Worm (Caenorhabditis elegans) whole organism, midembryonic: ENCODE measurements around the gene srd-35.
A peak's percentile ranks its signal among the peaks of the same experiment; 100 is the strongest.

Experiments used
- T22C8.4 ChIP-seq: fragments of 200-800 bp; sonication (Bioruptor generic); IDR thresholded peaks from 2 replicates; pipeline ENCODE4 v1.3.6; 2022; ENCODE audit warnings: missing genetic modification characterization, missing compliant biosample characterization
- cog-1 ChIP-seq: sonication (generic microtip); optimal IDR thresholded peaks from 2 replicates; lab custom pipeline; 2016; ENCODE audit warnings: missing genetic modification characterization, missing compliant biosample characterization
- flt-1 ChIP-seq: fragments of 200-800 bp; sonication (Bioruptor generic); IDR thresholded peaks from 2 replicates; pipeline ENCODE4 v1.3.6; 2022; ENCODE audit warnings: missing genetic modification characterization, missing compliant biosample characterization
- klf-2 ChIP-seq: fragments of 200-800 bp; sonication (Bioruptor generic); conservative IDR thresholded peaks from 2 replicates; pipeline ENCODE4 v1.3.6; 2022; ENCODE audit warnings: missing genetic modification reagents, missing genetic modification characterization, missing compliant biosample characterization
- med-1 ChIP-seq: sonication (generic microtip); optimal IDR thresholded peaks from 2 replicates; lab custom pipeline; 2017; ENCODE audit warnings: missing genetic modification characterization, mild to moderate bottlenecking, missing compliant biosample characterization, antibody characterized with exemption, missing genetic modification reagents; ENCODE audit not compliant: insufficient read depth
- ref-1 ChIP-seq: fragments of 200-800 bp; sonication (Bioruptor generic); conservative IDR thresholded peaks from 2 replicates; pipeline ENCODE4 v1.3.6; 2022; ENCODE audit warnings: missing genetic modification reagents, missing genetic modification characterization, missing compliant biosample characterization
- tab-1 ChIP-seq: fragments of 200-800 bp; sonication (Bioruptor generic); IDR thresholded peaks from 2 replicates; pipeline ENCODE4 v1.3.6; 2022; ENCODE audit warnings: missing genetic modification characterization, missing compliant biosample characterization
- ztf-23 ChIP-seq: fragments of 200-800 bp; sonication (Bioruptor generic); IDR thresholded peaks from 2 replicates; pipeline ENCODE4 v1.3.6; 2022; ENCODE audit warnings: missing genetic modification reagents, missing genetic modification characterization, missing compliant biosample characterization
- ztf-29 ChIP-seq: fragments of 200-800 bp; sonication (Bioruptor generic); IDR thresholded peaks from 2 replicates; pipeline ENCODE4 v1.3.6; 2022; ENCODE audit warnings: missing genetic modification reagents, missing genetic modification characterization, missing compliant biosample characterization

Gene srd-35

ce11 chrV:12939434-12939833, 24.7 kb upstream of the srd-35 start, which contains the start of gene T16G1.5:
Gene T16G1.5, minus strand, starts transcription at chrV:12939552.
- no peak for TF ChIP-seq klf-2 (GFP tag; lab: Robert Waterston, UW)
- TF ChIP-seq med-1, result no peak
- no peak for TF ChIP-seq ref-1 (GFP tag; lab: Robert Waterston, UW)

ce11 chrV:12941797-12942474, 22.2 kb upstream of the srd-35 start, which contains the start of gene T16G1.4:
Gene T16G1.4, minus strand, starts transcription at chrV:12941847.
- TF ChIP-seq ztf-29 (GFP tag; lab: Robert Waterston, UW) (no peak), ref-1 (GFP tag; lab: Robert Waterston, UW) (no peak), T22C8.4 (GFP tag; lab: Robert Waterston, UW) (no peak), ztf-23 (GFP tag; lab: Robert Waterston, UW) (no peak), cog-1 (tag; lab: Kevin White, UChicago) (no peak), tab-1 (GFP tag; lab: Robert Waterston, UW) (no peak), med-1 (no peak), flt-1 (no peak), klf-2 (GFP tag; lab: Robert Waterston, UW) (no peak)

- no peak for TF ChIP-seq ztf-23 (GFP tag; lab: Robert Waterston, UW)
- no peak for TF ChIP-seq ref-1 (GFP tag; lab: Robert Waterston, UW)
- TF ChIP-seq flt-1, result no peak
- no peak for TF ChIP-seq tab-1 (GFP tag; lab: Robert Waterston, UW)
- TF ChIP-seq T22C8.4 (GFP tag; lab: Robert Waterston, UW), result no peak
- TF ChIP-seq cog-1 (tag; lab: Kevin White, UChicago), result no peak
- TF ChIP-seq ztf-29 (GFP tag; lab: Robert Waterston, UW), result no peak
- no peak for TF ChIP-seq med-1
- TF ChIP-seq klf-2 (GFP tag; lab: Robert Waterston, UW), result no peak
Measured at ce11 chrV:12943399-12943798, 20.8 kb upstream of the srd-35 start.

ce11 chrV:12944229-12944628, 19.9 kb upstream of the srd-35 start, which contains the start of gene T16G1.3:
Gene T16G1.3, minus strand, starts transcription at chrV:12944329.
- TF ChIP-seq klf-2 (GFP tag; lab: Robert Waterston, UW) (no peak), ztf-23 (GFP tag; lab: Robert Waterston, UW) (no peak), T22C8.4 (GFP tag; lab: Robert Waterston, UW) (no peak), cog-1 (tag; lab: Kevin White, UChicago) (no peak), tab-1 (GFP tag; lab: Robert Waterston, UW) (no peak), med-1 (no peak), ztf-29 (GFP tag; lab: Robert Waterston, UW) (no peak), ref-1 (GFP tag; lab: Robert Waterston, UW) (no peak), flt-1 (no peak)

- TF ChIP-seq klf-2 (GFP tag; lab: Robert Waterston, UW), result no peak
- no peak for TF ChIP-seq tab-1 (GFP tag; lab: Robert Waterston, UW)
- no peak for TF ChIP-seq cog-1 (tag; lab: Kevin White, UChicago)
- TF ChIP-seq ztf-29 (GFP tag; lab: Robert Waterston, UW), result no peak
- TF ChIP-seq med-1, result no peak
- TF ChIP-seq T22C8.4 (GFP tag; lab: Robert Waterston, UW), result no peak
- TF ChIP-seq ztf-23 (GFP tag; lab: Robert Waterston, UW), result no peak
- TF ChIP-seq ref-1 (GFP tag; lab: Robert Waterston, UW), result no peak
- TF ChIP-seq flt-1, result no peak
Measured at ce11 chrV:12944775-12945174, 19.4 kb upstream of the srd-35 start, which contains the start of gene grl-2. Gene grl-2, plus strand, starts transcription at chrV:12945075.

ce11 chrV:12949607-12950006, 14.6 kb upstream of the srd-35 start, which contains the start of gene T16G1.13:
Gene T16G1.13, plus strand, starts transcription at chrV:12949907.
- TF ChIP-seq tab-1 (GFP tag; lab: Robert Waterston, UW) (no peak), T22C8.4 (GFP tag; lab: Robert Waterston, UW) (no peak), ref-1 (GFP tag; lab: Robert Waterston, UW) (no peak), ztf-29 (GFP tag; lab: Robert Waterston, UW) (no peak), flt-1 (no peak), cog-1 (tag; lab: Kevin White, UChicago) (no peak), ztf-23 (GFP tag; lab: Robert Waterston, UW) (no peak), med-1 (no peak), klf-2 (GFP tag; lab: Robert Waterston, UW) (no peak)

ce11 chrV:12950812-12951528, 13.2 kb upstream of the srd-35 start, which contains the start of the genes T16G1.9 and T16G1.18:
Gene T16G1.9, minus strand, starts transcription at chrV:12950862.
Gene T16G1.18, plus strand, starts transcription at chrV:12951304.
- TF ChIP-seq ref-1 (GFP tag; lab: Robert Waterston, UW) (no peak), cog-1 (tag; lab: Kevin White, UChicago) (peak; percentile 35)

- TF ChIP-seq T22C8.4 (GFP tag; lab: Robert Waterston, UW) (no peak), ztf-23 (GFP tag; lab: Robert Waterston, UW) (no peak), ztf-29 (GFP tag; lab: Robert Waterston, UW) (no peak), tab-1 (GFP tag; lab: Robert Waterston, UW) (no peak), cog-1 (tag; lab: Kevin White, UChicago) (no peak), ref-1 (GFP tag; lab: Robert Waterston, UW) (no peak), klf-2 (GFP tag; lab: Robert Waterston, UW) (no peak), med-1 (no peak), flt-1 (no peak)
Measured at ce11 chrV:12952287-12952686, 11.9 kb upstream of the srd-35 start, which contains the start of gene pqn-68. Gene pqn-68, plus strand, starts transcription at chrV:12952636.

ce11 chrV:12953702-12954101, 10.5 kb upstream of the srd-35 start, which contains the start of gene eif-3.K:
Gene eif-3.K, plus strand, starts transcription at chrV:12954002.
- TF ChIP-seq klf-2 (GFP tag; lab: Robert Waterston, UW) (no peak), cog-1 (tag; lab: Kevin White, UChicago) (no peak), ztf-23 (GFP tag; lab: Robert Waterston, UW) (no peak), flt-1 (no peak), ztf-29 (GFP tag; lab: Robert Waterston, UW) (no peak), ref-1 (GFP tag; lab: Robert Waterston, UW) (no peak), med-1 (no peak), T22C8.4 (GFP tag; lab: Robert Waterston, UW) (no peak), tab-1 (GFP tag; lab: Robert Waterston, UW) (no peak)
